Fruit fly (Drosophila melanogaster): Measurements from ENCODE around the gene ex.
A peak's percentile ranks its signal among the peaks of the same experiment; 100 is the strongest.

ex gene

DNA sequence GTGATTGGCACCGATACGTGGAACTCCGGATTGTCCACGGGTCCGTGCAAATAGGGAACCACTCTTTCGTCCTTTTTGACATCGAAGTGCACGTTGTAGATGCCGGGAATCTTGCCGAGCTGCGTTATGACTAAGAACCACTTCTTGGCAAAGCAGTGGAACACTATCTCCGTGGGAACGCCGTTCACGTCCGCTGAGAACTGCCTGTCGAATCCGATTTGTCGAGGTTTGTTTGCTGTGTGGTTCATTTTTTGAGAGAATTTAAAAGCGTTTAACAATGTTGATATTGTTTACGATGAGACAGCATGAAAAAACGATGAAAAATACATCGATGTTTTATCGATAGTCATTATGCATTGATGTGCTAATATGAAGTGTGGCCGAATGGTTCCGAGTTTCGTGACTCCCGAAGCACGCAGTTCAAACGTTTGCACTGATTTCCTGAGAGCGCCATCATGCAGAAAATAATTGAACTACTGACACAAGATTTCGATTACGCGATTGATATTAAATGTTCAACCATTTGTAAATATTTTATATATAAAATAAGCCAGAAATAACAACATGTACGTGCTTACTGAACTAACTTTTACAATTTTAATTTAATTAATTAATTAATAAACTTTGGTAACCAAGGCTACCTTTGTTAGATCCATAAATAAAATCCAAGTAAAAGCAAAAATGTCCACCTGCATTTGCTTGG is 9.8 kb upstream of the ex start, which contains the start of the genes CG11885 and CG13692 (continued):
- peak; percentile 31 for TF ChIP-seq gem (tag; optimal IDR thresholded peaks at IDR 0.05)
- no peak for TF ChIP-seq Tbp (GFP tag; optimal IDR thresholded peaks at IDR 0.05)
- no peak for TF ChIP-seq CG11085 (GFP tag; IDR thresholded peaks at IDR 0.05)
- peak; percentile 72 for TF ChIP-seq MESR4 (GFP tag; optimal IDR thresholded peaks at IDR 0.05)
- TF ChIP-seq CG10274 (GFP tag; optimal IDR thresholded peaks at IDR 0.05), result no peak
- TF ChIP-seq CG7987 (GFP tag; optimal IDR thresholded peaks at IDR 0.05), result peak; percentile 75
- TF ChIP-seq CG5180 (GFP tag; optimal IDR thresholded peaks at IDR 0.05), result no peak
- TF ChIP-seq Stat92E (GFP tag; optimal IDR thresholded peaks at IDR 0.05), result peak in 1 of 3 experiments; percentile 4
- TF ChIP-seq cas (GFP tag; IDR thresholded peaks at IDR 0.05), result no peak
- TF ChIP-seq CG16815 (GFP tag; optimal IDR thresholded peaks at IDR 0.05), result no peak
- TF ChIP-seq onecut (GFP tag; IDR thresholded peaks at IDR 0.05), result peak; percentile 68
- TF ChIP-seq Mad (GFP tag; optimal IDR thresholded peaks at IDR 0.05), result peak; percentile 45
- peak; percentile 82 for TF ChIP-seq YL-1 (GFP tag; optimal IDR thresholded peaks at IDR 0.05)
- peak; percentile 68 for TF ChIP-seq CG2712 (tag; optimal IDR thresholded peaks at IDR 0.05)
- TF ChIP-seq PHDP (tag; optimal IDR thresholded peaks at IDR 0.05), result peak; percentile 58
- TF ChIP-seq cato (GFP tag; optimal IDR thresholded peaks at IDR 0.05; ENCODE audit: borderline replicate concordance), result no peak
- no peak for TF ChIP-seq CG9215 (GFP tag; IDR thresholded peaks at IDR 0.05)
- no peak for TF ChIP-seq CG6854 (GFP tag; optimal IDR thresholded peaks at IDR 0.05)
- no peak for TF ChIP-seq Lpt (GFP tag; optimal IDR thresholded peaks at IDR 0.05)
- peak in 1 of 2 experiments; percentile 58 for TF ChIP-seq insv (GFP tag; optimal IDR thresholded peaks at IDR 0.05)
- TF ChIP-seq CG43689 (GFP tag; IDR thresholded peaks at IDR 0.05), result no peak
- peak; percentile 39 for TF ChIP-seq CG13424 (tag; optimal IDR thresholded peaks at IDR 0.05)
- TF ChIP-seq Hand (GFP tag; optimal IDR thresholded peaks at IDR 0.05), result no peak
- TF ChIP-seq Asciz (GFP tag; optimal IDR thresholded peaks at IDR 0.05), result no peak
- peak; percentile 89 for TF ChIP-seq CG2129 (GFP tag; IDR thresholded peaks at IDR 0.05; ENCODE audit: partially characterized antibody)
- TF ChIP-seq CG32532 (GFP tag; IDR thresholded peaks at IDR 0.05), result peak; percentile 39; the same call in 1 of the 2 replicates
- TF ChIP-seq croc (GFP tag; conservative IDR thresholded peaks at IDR 0.05), result no peak
- TF ChIP-seq hb (GFP tag; IDR thresholded peaks at IDR 0.05; ENCODE audit: partially characterized antibody), result peak; percentile 95
- no peak for TF ChIP-seq odd (GFP tag; optimal IDR thresholded peaks at IDR 0.05)
- peak; percentile 67 for TF ChIP-seq NfI (GFP tag; optimal IDR thresholded peaks at IDR 0.05)
- peak; percentile 98 for TF ChIP-seq pzg (GFP tag; optimal IDR thresholded peaks at IDR 0.05)
- TF ChIP-seq CG8388 (GFP tag; optimal IDR thresholded peaks at IDR 0.05), result no peak
- TF ChIP-seq Hr78 (GFP tag; optimal IDR thresholded peaks at IDR 0.05), result no peak
- TF ChIP-seq Nf-YB (GFP tag; optimal IDR thresholded peaks at IDR 0.05), result peak; percentile 17
- peak; percentile 0 for TF ChIP-seq CG9609 (GFP tag; optimal IDR thresholded peaks at IDR 0.05)
- peak; percentile 51 for TF ChIP-seq CG2120 (GFP tag; optimal IDR thresholded peaks at IDR 0.05)
- no peak for TF ChIP-seq sr (GFP tag; IDR thresholded peaks at IDR 0.05)
- TF ChIP-seq shn (GFP tag; optimal IDR thresholded peaks at IDR 0.05), result no peak
- peak; percentile 79 for TF ChIP-seq dm (GFP tag; optimal IDR thresholded peaks at IDR 0.05)
- TF ChIP-seq CG4617 (GFP tag; optimal IDR thresholded peaks at IDR 0.05; ENCODE audit: borderline replicate concordance), result peak; percentile 72
- TF ChIP-seq yki (optimal IDR thresholded peaks at IDR 0.05), result no peak
- no peak for TF ChIP-seq kah (GFP tag; optimal IDR thresholded peaks at IDR 0.05)
- peak; percentile 71 for TF ChIP-seq Nf-YC (tag; optimal IDR thresholded peaks at IDR 0.05)
- TF ChIP-seq gsb-n (tag; optimal IDR thresholded peaks at IDR 0.05), result peak; percentile 32
- peak; percentile 73 for TF ChIP-seq Dbx (GFP tag; IDR thresholded peaks at IDR 0.05)
- no peak for TF ChIP-seq CG1024 (GFP tag; IDR thresholded peaks at IDR 0.05)
- TF ChIP-seq fu2 (GFP tag; optimal IDR thresholded peaks at IDR 0.05), result peak; percentile 12
- no peak for TF ChIP-seq klu (GFP tag; IDR thresholded peaks at IDR 0.05)
- TF ChIP-seq corto (GFP tag; optimal IDR thresholded peaks at IDR 0.05), result peak; percentile 6
